Fruit fly (Drosophila melanogaster): ENCODE measurements around the gene msb1l.

dm6 chr2L:19582185-19582584 is 4.7 kb downstream of the msb1l start, which contains the start of gene Hakai:
- TF ChIP-seq CG8478 (optimal IDR thresholded peaks at IDR 0.05), result no peak
- TF ChIP-seq psq (optimal IDR thresholded peaks at IDR 0.05), result no peak
